Fruit fly (Drosophila melanogaster): Measurements from ENCODE around the gene Grasp65.

Grasp65 gene

DNA sequence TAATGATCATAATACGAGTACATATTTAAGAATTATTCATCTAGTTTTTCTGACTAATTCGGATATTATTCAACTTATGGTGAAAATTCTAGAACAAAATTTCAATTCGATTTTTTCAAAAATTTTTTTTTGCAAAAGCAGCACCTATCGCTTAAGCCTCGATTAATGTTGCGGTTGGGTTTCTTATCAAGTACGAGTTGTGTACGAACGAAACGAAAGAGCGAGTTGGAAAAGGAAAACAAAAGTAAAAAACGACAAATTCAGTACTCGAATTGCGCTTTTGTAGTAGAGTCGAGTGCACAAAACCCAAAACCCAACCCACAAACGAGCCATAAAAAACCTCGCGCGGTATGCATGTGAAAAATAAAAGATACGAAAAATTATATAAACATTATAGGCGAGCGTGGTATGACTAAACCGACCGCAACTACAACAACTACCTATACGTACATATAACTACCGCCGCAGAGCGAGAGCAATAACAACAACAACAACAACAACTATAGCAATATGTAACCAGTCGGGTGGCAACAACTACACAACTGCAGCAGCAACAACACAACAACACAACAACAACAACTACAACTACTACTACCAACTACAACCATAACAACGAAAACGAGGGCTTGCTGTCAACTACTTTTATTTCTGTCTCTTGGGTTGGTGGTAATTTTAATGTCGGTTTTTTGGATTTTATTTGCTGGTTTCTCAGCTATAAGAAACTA lies 20.2 kb upstream of the Grasp65 start:
- TF ChIP-seq usp (GFP tag; optimal IDR thresholded peaks at IDR 0.05) (no peak), Rel (GFP tag; optimal IDR thresholded peaks at IDR 0.05) (no peak), Rel (tag; optimal IDR thresholded peaks at IDR 0.05) (peak; percentile 41)

dm6 chr3L:19905427-19905826 lies 19.3 kb upstream of the Grasp65 start:
- peak; percentile 18 for TF ChIP-seq br (GFP tag; optimal IDR thresholded peaks at IDR 0.05)
- no peak for TF ChIP-seq woc (GFP tag; optimal IDR thresholded peaks at IDR 0.05)
- TF ChIP-seq Myc (optimal IDR thresholded peaks at IDR 0.05) = no peak
- TF ChIP-seq OdsH (GFP tag; optimal IDR thresholded peaks at IDR 0.05) = peak; percentile 6
- TF ChIP-seq GATAd (GFP tag; optimal IDR thresholded peaks at IDR 0.05) = no peak
- no peak for TF ChIP-seq dmrt93B (GFP tag; optimal IDR thresholded peaks at IDR 0.05)
- TF ChIP-seq CG32264 (GFP tag; optimal IDR thresholded peaks at IDR 0.05) = no peak
- TF ChIP-seq fru (GFP tag; optimal IDR thresholded peaks at IDR 0.05) = no peak
- TF ChIP-seq Sp1 (GFP tag; optimal IDR thresholded peaks at IDR 0.05) = no peak
- no peak for TF ChIP-seq pan (optimal IDR thresholded peaks at IDR 0.05)
- no peak for TF ChIP-seq Hnf4 (GFP tag; optimal IDR thresholded peaks at IDR 0.05)
- TF ChIP-seq N (GFP tag; optimal IDR thresholded peaks at IDR 0.05) = no peak
- TF ChIP-seq sv (GFP tag; optimal IDR thresholded peaks at IDR 0.05) = peak; percentile 31
- TF ChIP-seq Mio (GFP tag; optimal IDR thresholded peaks at IDR 0.05) = no peak
- no peak for TF ChIP-seq tai (GFP tag; optimal IDR thresholded peaks at IDR 0.05)
- no peak for TF ChIP-seq Rel (GFP tag; optimal IDR thresholded peaks at IDR 0.05)
- TF ChIP-seq Rel (tag; optimal IDR thresholded peaks at IDR 0.05) = no peak
- TF ChIP-seq CrebA (GFP tag; optimal IDR thresholded peaks at IDR 0.05; ENCODE audit: borderline replicate concordance) = no peak
- peak; percentile 33 for TF ChIP-seq ey (GFP tag; optimal IDR thresholded peaks at IDR 0.05)
- no peak for TF ChIP-seq Dif (GFP tag; optimal IDR thresholded peaks at IDR 0.05; ENCODE audit: partially characterized antibody)
- TF ChIP-seq sage (GFP tag; optimal IDR thresholded peaks at IDR 0.05) = no peak
- TF ChIP-seq CG9705 (GFP tag; optimal IDR thresholded peaks at IDR 0.05) = no peak
- no peak for TF ChIP-seq brk (GFP tag; optimal IDR thresholded peaks at IDR 0.05)
- TF ChIP-seq psq (GFP tag; optimal IDR thresholded peaks at IDR 0.05) = peak; percentile 5
- no peak for TF ChIP-seq Hr83 (GFP tag; optimal IDR thresholded peaks at IDR 0.05; ENCODE audit: poor library complexity, severe bottlenecking)
- no peak for TF ChIP-seq dsf (GFP tag; optimal IDR thresholded peaks at IDR 0.05; ENCODE audit: borderline replicate concordance)
- no peak for TF ChIP-seq jim (GFP tag; optimal IDR thresholded peaks at IDR 0.05)
- no peak for TF ChIP-seq Abd-B (GFP tag; optimal IDR thresholded peaks at IDR 0.05)
- no peak for TF ChIP-seq usp (GFP tag; optimal IDR thresholded peaks at IDR 0.05)
- TF ChIP-seq Vsx2 (GFP tag; optimal IDR thresholded peaks at IDR 0.05; ENCODE audit: partially characterized antibody) = no peak
- TF ChIP-seq Dfd (GFP tag; optimal IDR thresholded peaks at IDR 0.05) = no peak
- no peak for TF ChIP-seq dl (GFP tag; optimal IDR thresholded peaks at IDR 0.05; ENCODE audit: insufficient read depth in 1 of 2, partially characterized antibody in 2 of 2)
- no peak for TF ChIP-seq foxo (GFP tag; optimal IDR thresholded peaks at IDR 0.05)
- no peak for TF ChIP-seq lola (GFP tag; optimal IDR thresholded peaks at IDR 0.05)
- TF ChIP-seq HLH106 (tag; optimal IDR thresholded peaks at IDR 0.05) = no peak
- TF ChIP-seq Hr78 (GFP tag; optimal IDR thresholded peaks at IDR 0.05) = no peak
- TF ChIP-seq h (GFP tag; optimal IDR thresholded peaks at IDR 0.05) = peak; percentile 35
- TF ChIP-seq Jra (GFP tag; optimal IDR thresholded peaks at IDR 0.05) = no peak
- peak; percentile 40 for TF ChIP-seq rgr (GFP tag; optimal IDR thresholded peaks at IDR 0.05)

DNA sequence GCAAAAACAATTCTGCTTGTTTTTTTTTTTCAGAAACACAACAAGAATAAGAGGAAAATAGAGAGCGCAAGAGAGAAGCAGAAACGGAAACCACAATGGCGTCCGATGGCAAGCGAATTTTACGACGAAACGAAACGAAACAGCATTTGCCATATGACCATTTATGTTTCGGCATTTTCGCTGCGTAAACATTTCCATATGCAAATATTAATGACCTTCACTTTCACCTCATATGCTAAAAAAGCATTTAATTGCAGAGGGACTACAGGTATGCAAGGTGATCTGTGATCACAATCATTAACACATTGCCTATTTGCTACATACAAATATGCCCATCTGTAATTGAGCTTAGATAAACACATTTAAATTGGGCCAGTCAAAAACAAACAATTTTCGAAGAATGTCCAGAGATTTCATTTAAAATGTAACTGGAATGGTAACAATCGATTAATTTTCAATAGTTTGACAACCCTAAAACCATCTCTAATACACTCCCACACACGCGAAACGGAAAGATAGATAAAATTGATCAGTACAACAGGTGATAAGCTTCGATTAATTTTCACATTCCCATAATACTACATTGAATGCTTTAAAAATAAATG lies 18.5 kb upstream of the Grasp65 start:
- TF ChIP-seq ey (GFP tag; optimal IDR thresholded peaks at IDR 0.05) (no peak), pan (optimal IDR thresholded peaks at IDR 0.05) (no peak), tai (GFP tag; optimal IDR thresholded peaks at IDR 0.05) (no peak), jim (GFP tag; optimal IDR thresholded peaks at IDR 0.05) (no peak), Dfd (GFP tag; optimal IDR thresholded peaks at IDR 0.05) (no peak), fru (GFP tag; optimal IDR thresholded peaks at IDR 0.05) (no peak), rgr (GFP tag; optimal IDR thresholded peaks at IDR 0.05) (no peak), Sp1 (GFP tag; optimal IDR thresholded peaks at IDR 0.05) (no peak), Mio (GFP tag; optimal IDR thresholded peaks at IDR 0.05) (no peak), lola (GFP tag; optimal IDR thresholded peaks at IDR 0.05) (no peak)

All from whole organism, wandering third instar larva.